Fruit fly (Drosophila melanogaster): ENCODE results near the gene CG7183.

The CG7183 gene

dm6 chr3R:18235879-18236278 is 15.4 kb upstream of the CG7183 start, which contains the start of gene repo:
Gene repo, plus strand, starts transcription at chr3R:18236192.
- TF ChIP-seq Hr96 (GFP tag; optimal IDR thresholded peaks at IDR 0.05) = no peak
- TF ChIP-seq pad (GFP tag; optimal IDR thresholded peaks at IDR 0.05) = peak; percentile 13
- no peak for TF ChIP-seq CG7045 (GFP tag; optimal IDR thresholded peaks at IDR 0.05)
- TF ChIP-seq tj (GFP tag; optimal IDR thresholded peaks at IDR 0.05) = peak; percentile 1

- TF ChIP-seq CG33017 (tag; optimal IDR thresholded peaks at IDR 0.05) (no peak), CG11617 (GFP tag; optimal IDR thresholded peaks at IDR 0.05) (no peak), CG14711 (tag; optimal IDR thresholded peaks at IDR 0.05) (no peak), ovo (GFP tag; optimal IDR thresholded peaks at IDR 0.05) (no peak), toe (GFP tag; optimal IDR thresholded peaks at IDR 0.05) (no peak), Crg-1 (GFP tag; optimal IDR thresholded peaks at IDR 0.05) (no peak), cic (GFP tag; optimal IDR thresholded peaks at IDR 0.05) (no peak), cnc (optimal IDR thresholded peaks at IDR 0.05) (no peak), pad (GFP tag; optimal IDR thresholded peaks at IDR 0.05) (no peak), CG12768 (GFP tag; optimal IDR thresholded peaks at IDR 0.05) (no peak), CG1620 (GFP tag; optimal IDR thresholded peaks at IDR 0.05) (no peak), Hr96 (GFP tag; optimal IDR thresholded peaks at IDR 0.05) (no peak), Mnt (GFP tag; optimal IDR thresholded peaks at IDR 0.05) (no peak)
These were observed 14.3 kb upstream of the CG7183 start for dm6 chr3R:18234699-18235257.

- TF ChIP-seq bab1 (GFP tag; optimal IDR thresholded peaks at IDR 0.05) (no peak), ovo (GFP tag; optimal IDR thresholded peaks at IDR 0.05) (no peak), CG7045 (GFP tag; optimal IDR thresholded peaks at IDR 0.05) (no peak), cic (GFP tag; optimal IDR thresholded peaks at IDR 0.05) (no peak), CG12768 (GFP tag; optimal IDR thresholded peaks at IDR 0.05) (no peak), pad (GFP tag; optimal IDR thresholded peaks at IDR 0.05) (no peak), CG7101 (tag; optimal IDR thresholded peaks at IDR 0.05) (no peak), Crg-1 (GFP tag; optimal IDR thresholded peaks at IDR 0.05) (no peak), tj (GFP tag; optimal IDR thresholded peaks at IDR 0.05) (no peak), CG1620 (GFP tag; optimal IDR thresholded peaks at IDR 0.05) (no peak), CG14711 (tag; optimal IDR thresholded peaks at IDR 0.05) (no peak), Mnt (GFP tag; optimal IDR thresholded peaks at IDR 0.05) (no peak), Hr96 (GFP tag; optimal IDR thresholded peaks at IDR 0.05) (no peak), CG33017 (tag; optimal IDR thresholded peaks at IDR 0.05) (no peak), Clk (GFP tag; optimal IDR thresholded peaks at IDR 0.05) (no peak)
These were observed 11.7 kb upstream of the CG7183 start for dm6 chr3R:18232187-18232586.

- TF ChIP-seq cic (GFP tag; optimal IDR thresholded peaks at IDR 0.05) (peak; percentile 16), Clk (GFP tag; optimal IDR thresholded peaks at IDR 0.05) (no peak), cnc (optimal IDR thresholded peaks at IDR 0.05) (no peak), Mnt (GFP tag; optimal IDR thresholded peaks at IDR 0.05) (no peak), bab1 (GFP tag; optimal IDR thresholded peaks at IDR 0.05) (no peak)
These were observed 9.7 kb upstream of the CG7183 start for dm6 chr3R:18230229-18230628.

- no peak for TF ChIP-seq CG7101 (tag; optimal IDR thresholded peaks at IDR 0.05)
- peak; percentile 40 for TF ChIP-seq CG12768 (GFP tag; optimal IDR thresholded peaks at IDR 0.05)
- no peak for TF ChIP-seq toe (GFP tag; optimal IDR thresholded peaks at IDR 0.05)
- TF ChIP-seq CG1620 (GFP tag; optimal IDR thresholded peaks at IDR 0.05) = no peak
- no peak for TF ChIP-seq CG5204 (GFP tag; optimal IDR thresholded peaks at IDR 0.05)
These were observed 8.3 kb upstream of the CG7183 start for dm6 chr3R:18228713-18229222.

- no peak for TF ChIP-seq ovo (GFP tag; optimal IDR thresholded peaks at IDR 0.05)
These were observed 6.9 kb upstream of the CG7183 start for dm6 chr3R:18227385-18227784.

- TF ChIP-seq Hr96 (GFP tag; optimal IDR thresholded peaks at IDR 0.05) = no peak
- TF ChIP-seq Clk (GFP tag; optimal IDR thresholded peaks at IDR 0.05) = no peak
- no peak for TF ChIP-seq tj (GFP tag; optimal IDR thresholded peaks at IDR 0.05)
- TF ChIP-seq CG33017 (tag; optimal IDR thresholded peaks at IDR 0.05) = no peak
- TF ChIP-seq Mnt (GFP tag; optimal IDR thresholded peaks at IDR 0.05) = no peak
- no peak for TF ChIP-seq toe (GFP tag; optimal IDR thresholded peaks at IDR 0.05)
- TF ChIP-seq kay (GFP tag; ENCODE audit: borderline replicate concordance) = no peak
- no peak for TF ChIP-seq bab1 (GFP tag; optimal IDR thresholded peaks at IDR 0.05)
These were observed 6.3 kb upstream of the CG7183 start for dm6 chr3R:18226809-18227157.

dm6 chr3R:18226043-18226808 is 5.7 kb upstream of the CG7183 start, which contains the start of the genes CG7168 and Mdh2:
Gene CG7168, minus strand, starts transcription at chr3R:18226082.
Gene Mdh2, plus strand, starts transcription at chr3R:18226396.
- TF ChIP-seq CG11617 (GFP tag; optimal IDR thresholded peaks at IDR 0.05) (peak; percentile 30), CG7045 (GFP tag; optimal IDR thresholded peaks at IDR 0.05) (no peak), toe (GFP tag; optimal IDR thresholded peaks at IDR 0.05) (no peak), CG1620 (GFP tag; optimal IDR thresholded peaks at IDR 0.05) (no peak), CG5204 (GFP tag; optimal IDR thresholded peaks at IDR 0.05) (no peak), cic (GFP tag; optimal IDR thresholded peaks at IDR 0.05) (no peak), CG12768 (GFP tag; optimal IDR thresholded peaks at IDR 0.05) (peak; percentile 49), kay (GFP tag; ENCODE audit: borderline replicate concordance) (no peak), Mnt (GFP tag; optimal IDR thresholded peaks at IDR 0.05) (peak; percentile 35), Crg-1 (GFP tag; optimal IDR thresholded peaks at IDR 0.05) (no peak), bab1 (GFP tag; optimal IDR thresholded peaks at IDR 0.05) (peak; percentile 35), Hr96 (GFP tag; optimal IDR thresholded peaks at IDR 0.05) (no peak), CG7101 (tag; optimal IDR thresholded peaks at IDR 0.05) (no peak), cnc (optimal IDR thresholded peaks at IDR 0.05) (no peak), Clk (GFP tag; optimal IDR thresholded peaks at IDR 0.05) (no peak), ovo (GFP tag; optimal IDR thresholded peaks at IDR 0.05) (no peak), tj (GFP tag; optimal IDR thresholded peaks at IDR 0.05) (peak; percentile 28), CG33017 (tag; optimal IDR thresholded peaks at IDR 0.05) (no peak), pad (GFP tag; optimal IDR thresholded peaks at IDR 0.05) (peak; percentile 4), CG14711 (tag; optimal IDR thresholded peaks at IDR 0.05) (peak; percentile 90)

Measured in whole organism, adult.